Fruit fly (Drosophila melanogaster) whole organism, embryonic: ENCODE data around the gene CG17224.

Experiments used
- B-H2 ChIP-seq: fragments of 200-800 bp; sonication (Bioruptor generic); optimal IDR thresholded peaks from 2 replicates; lab custom pipeline; 2018; ENCODE audit warnings: missing biosample characterization, mild to moderate bottlenecking, missing genetic modification characterization
- Blimp-1 ChIP-seq: fragments of 200-800 bp; sonication (Bioruptor generic); optimal IDR thresholded peaks from 3 replicates; lab custom pipeline; 2018; ENCODE audit warnings: missing biosample characterization, missing genetic modification characterization, mild to moderate bottlenecking, moderate library complexity, missing genetic modification reagents
- CG10366 ChIP-seq: fragments of 200-800 bp; sonication (Bioruptor generic); IDR thresholded peaks from 2 replicates; pipeline ENCODE4 v1.3.6; 2022; ENCODE audit warnings: missing biosample characterization, missing genetic modification characterization
- CG11085 ChIP-seq: fragments of 200-800 bp; sonication (Bioruptor generic); IDR thresholded peaks from 2 replicates; pipeline ENCODE4 v1.3.6; 2022; ENCODE audit warnings: missing biosample characterization, missing genetic modification characterization
- CG11456 ChIP-seq: fragments of 200-800 bp; sonication (Bioruptor generic); IDR thresholded peaks from 3 replicates; pipeline ENCODE4 v1.3.6; 2022; ENCODE audit warnings: missing biosample characterization, missing genetic modification characterization
- CG12155 ChIP-seq: fragments of 200-800 bp; sonication (Bioruptor generic); optimal IDR thresholded peaks from 3 replicates; lab custom pipeline; 2016; ENCODE audit warnings: missing biosample characterization, missing genetic modification characterization
- CG12236 ChIP-seq: fragments of 200-800 bp; sonication (Bioruptor generic); optimal IDR thresholded peaks from 2 replicates; lab custom pipeline; 2016; ENCODE audit warnings: missing biosample characterization, missing genetic modification characterization
- CG12744 ChIP-seq: fragments of 200-800 bp; sonication (Bioruptor generic); optimal IDR thresholded peaks from 2 replicates; lab custom pipeline; 2016; ENCODE audit warnings: missing biosample characterization, missing genetic modification characterization
- CG13287 ChIP-seq: fragments of 200-800 bp; sonication (Bioruptor generic); IDR thresholded peaks from 2 replicates; pipeline ENCODE4 v1.3.6; 2022; ENCODE audit warnings: missing biosample characterization, missing genetic modification characterization; ENCODE audit not compliant: partially characterized antibody
- CG13624 ChIP-seq: fragments of 200-800 bp; sonication (Bioruptor generic); optimal IDR thresholded peaks from 2 replicates; lab custom pipeline; 2016; ENCODE audit warnings: missing biosample characterization, missing genetic modification characterization
- CG1529 ChIP-seq: fragments of 200-800 bp; sonication (Bioruptor generic); optimal IDR thresholded peaks from 3 replicates; lab custom pipeline; 2018; ENCODE audit warnings: missing biosample characterization, missing genetic modification characterization
- CG17802 ChIP-seq: fragments of 200-800 bp; sonication (Bioruptor generic); optimal IDR thresholded peaks from 2 replicates; lab custom pipeline; 2018; ENCODE audit warnings: missing biosample characterization, mild to moderate bottlenecking, missing genetic modification characterization, moderate library complexity
- CG2712 ChIP-seq: fragments of 200-800 bp; optimal IDR thresholded peaks from 3 replicates; lab custom pipeline; 2019; ENCODE audit warnings: missing biosample characterization, mild to moderate bottlenecking, missing genetic modification characterization, moderate library complexity
- CG3065 ChIP-seq: fragments of 200-800 bp; sonication (Bioruptor generic); optimal IDR thresholded peaks from 2 replicates; lab custom pipeline; 2016; ENCODE audit warnings: missing biosample characterization, missing genetic modification characterization
- CG33213 ChIP-seq: fragments of 200-800 bp; sonication (Bioruptor generic); optimal IDR thresholded peaks from 3 replicates; lab custom pipeline; 2016; ENCODE audit warnings: missing biosample characterization, missing genetic modification characterization
- CG34224 ChIP-seq: fragments of 200-800 bp; sonication (Bioruptor generic); IDR thresholded peaks from 3 replicates; pipeline ENCODE4 v1.3.6; 2022; ENCODE audit warnings: missing biosample characterization, missing genetic modification characterization; ENCODE audit not compliant: partially characterized antibody
- CG4707 ChIP-seq: fragments of 200-800 bp; sonication (Bioruptor generic); optimal IDR thresholded peaks from 2 replicates; lab custom pipeline; 2018; ENCODE audit warnings: missing biosample characterization, mild to moderate bottlenecking, missing genetic modification characterization, moderate library complexity
- CG5180 ChIP-seq: fragments of 200-800 bp; sonication (Bioruptor generic); optimal IDR thresholded peaks from 3 replicates; lab custom pipeline; 2017; ENCODE audit warnings: missing biosample characterization, missing genetic modification characterization, mild to moderate bottlenecking, moderate library complexity, missing genetic modification reagents
- D19A ChIP-seq: fragments of 200-800 bp; optimal IDR thresholded peaks from 3 replicates; lab custom pipeline; 2019; ENCODE audit warnings: missing biosample characterization, mild to moderate bottlenecking, missing genetic modification characterization, moderate library complexity
- Eip74EF ChIP-seq, 2 experiments: fragments of 200-800 bp in 1 of 2; fragments of >200 bp in 1 of 2; sonication (Bioruptor generic) in 1 of 2; optimal IDR thresholded peaks; 2 replicates each; lab custom pipeline; 2017 to 2019; ENCODE audit warnings: missing biosample characterization in 2 of 2, missing genetic modification characterization in 2 of 2, mild to moderate bottlenecking in 1 of 2, moderate library complexity in 1 of 2
- Hsf ChIP-seq: fragments of 200-800 bp; sonication (Bioruptor generic); optimal IDR thresholded peaks from 3 replicates; lab custom pipeline; 2016; ENCODE audit warnings: missing biosample characterization, missing genetic modification characterization
- Jarid2 ChIP-seq: fragments of 200-800 bp; sonication (Bioruptor generic); optimal IDR thresholded peaks from 3 replicates; lab custom pipeline; 2017; ENCODE audit warnings: mild to moderate bottlenecking, missing biosample characterization, missing genetic modification reagents, missing genetic modification characterization
- NC2β ChIP-seq: fragments of 200-800 bp; sonication (Bioruptor generic); optimal IDR thresholded peaks from 2 replicates; lab custom pipeline; 2016; ENCODE audit warnings: missing biosample characterization, missing genetic modification characterization
- Nf-YA ChIP-seq: fragments of 200-800 bp; sonication (Bioruptor generic); IDR thresholded peaks from 2 replicates; pipeline ENCODE4 v1.3.6; 2022; ENCODE audit warnings: missing biosample characterization, missing genetic modification characterization
- TFAM ChIP-seq: fragments of 200-800 bp; sonication (Bioruptor generic); optimal IDR thresholded peaks from 2 replicates; lab custom pipeline; 2017; ENCODE audit warnings: missing biosample characterization, missing genetic modification characterization, inconsistent platforms
- Tbp ChIP-seq: fragments of >200 bp; optimal IDR thresholded peaks from 2 replicates; lab custom pipeline; 2018; ENCODE audit warnings: missing biosample characterization, missing genetic modification characterization
- Vsx1 ChIP-seq: fragments of 200-800 bp; sonication (Bioruptor generic); optimal IDR thresholded peaks from 2 replicates; lab custom pipeline; 2017; ENCODE audit warnings: missing biosample characterization, mild to moderate bottlenecking, missing genetic modification characterization, missing genetic modification reagents
- Xbp1 ChIP-seq: fragments of 200-800 bp; sonication (Bioruptor generic); optimal IDR thresholded peaks from 3 replicates; lab custom pipeline; 2016; ENCODE audit warnings: missing biosample characterization, mild to moderate bottlenecking, missing genetic modification characterization
- Xrp1 ChIP-seq: fragments of 200-800 bp; sonication (Bioruptor generic); IDR thresholded peaks from 2 replicates; pipeline ENCODE4 v1.3.6; 2022; ENCODE audit warnings: missing biosample characterization, missing genetic modification characterization
- abd-A ChIP-seq: fragments of 200-800 bp; sonication (Bioruptor generic); optimal IDR thresholded peaks from 3 replicates; lab custom pipeline; 2019; ENCODE audit warnings: missing biosample characterization, mild to moderate bottlenecking, missing genetic modification characterization, moderate library complexity
- az2 ChIP-seq: fragments of 200-800 bp; sonication (Bioruptor generic); optimal IDR thresholded peaks from 3 replicates; lab custom pipeline; 2016; ENCODE audit warnings: missing biosample characterization, missing genetic modification characterization
- bcd ChIP-seq: fragments of 200-800 bp; sonication (Bioruptor generic); optimal IDR thresholded peaks from 2 replicates; lab custom pipeline; 2017; ENCODE audit warnings: missing biosample characterization, mild to moderate bottlenecking, missing genetic modification characterization
- chinmo ChIP-seq: fragments of 200-800 bp; sonication (Bioruptor generic); IDR thresholded peaks from 4 replicates; pipeline ENCODE4 v1.3.6; 2022; ENCODE audit warnings: missing biosample characterization, missing genetic modification characterization; ENCODE audit not compliant: partially characterized antibody
- croc ChIP-seq: fragments of 200-800 bp; sonication (Bioruptor generic); conservative IDR thresholded peaks from 3 replicates; pipeline ENCODE4 v1.3.6; 2022; ENCODE audit warnings: missing biosample characterization, missing genetic modification characterization
- crol ChIP-seq: fragments of 200-800 bp; sonication (Bioruptor generic); IDR thresholded peaks from 2 replicates; pipeline ENCODE4 v1.3.6; 2022; ENCODE audit warnings: missing biosample characterization, missing genetic modification characterization
- dati ChIP-seq: fragments of 200-800 bp; sonication (Bioruptor generic); IDR thresholded peaks from 2 replicates; pipeline ENCODE4 v1.3.6; 2022; ENCODE audit warnings: missing biosample characterization, missing genetic modification characterization
- disco-r ChIP-seq: fragments of 200-800 bp; sonication (Bioruptor generic); optimal IDR thresholded peaks from 2 replicates; lab custom pipeline; 2016; ENCODE audit warnings: missing biosample characterization, missing genetic modification characterization
- dm ChIP-seq: fragments of 200-800 bp; sonication (Bioruptor generic); optimal IDR thresholded peaks from 3 replicates; lab custom pipeline; 2016; ENCODE audit warnings: missing biosample characterization, missing genetic modification characterization
- grau ChIP-seq: fragments of 200-800 bp; optimal IDR thresholded peaks from 3 replicates; lab custom pipeline; 2019; ENCODE audit warnings: missing biosample characterization, mild to moderate bottlenecking, missing genetic modification characterization, moderate library complexity
- h ChIP-seq: fragments of >200 bp; optimal IDR thresholded peaks from 2 replicates; lab custom pipeline; 2017
- hth ChIP-seq: fragments of >200 bp; optimal IDR thresholded peaks from 2 replicates; lab custom pipeline; 2017; ENCODE audit warnings: inconsistent platforms
- jing ChIP-seq: fragments of 200-800 bp; sonication (Bioruptor generic); optimal IDR thresholded peaks from 2 replicates; lab custom pipeline; 2018; ENCODE audit warnings: missing biosample characterization, mild to moderate bottlenecking, missing genetic modification characterization
- nau ChIP-seq: fragments of 200-800 bp; sonication (Bioruptor generic); optimal IDR thresholded peaks from 3 replicates; lab custom pipeline; 2017; ENCODE audit warnings: missing biosample characterization, mild to moderate bottlenecking, missing genetic modification characterization, missing genetic modification reagents
- oc ChIP-seq: fragments of 200-800 bp; sonication (Bioruptor generic); optimal IDR thresholded peaks from 2 replicates; lab custom pipeline; 2018; ENCODE audit warnings: missing biosample characterization, mild to moderate bottlenecking, missing genetic modification characterization, moderate library complexity
- prd ChIP-seq, 3 experiments: fragments of >200 bp in 2 of 3; fragments of 200-800 bp in 1 of 3; sonication (Bioruptor generic) in 1 of 3; optimal IDR thresholded peaks in 2 of 3; IDR thresholded peaks in 1 of 3; 2 replicates in 2 of 3; 3 replicates in 1 of 3; pipeline versions ENCODE4 v1.3.6 to Lab custom; 2017 to 2022; ENCODE audit warnings: missing biosample characterization in 1 of 3, missing genetic modification characterization in 1 of 3
- tx ChIP-seq: fragments of 200-800 bp; sonication (Bioruptor generic); optimal IDR thresholded peaks from 2 replicates; lab custom pipeline; 2016; ENCODE audit warnings: missing biosample characterization, missing genetic modification characterization
- unc-4 ChIP-seq: fragments of 200-800 bp; sonication (Bioruptor generic); IDR thresholded peaks from 2 replicates; pipeline ENCODE4 v1.3.6; 2022; ENCODE audit warnings: missing biosample characterization, missing genetic modification characterization; ENCODE audit not compliant: partially characterized antibody
- wdn ChIP-seq: fragments of 200-800 bp; sonication (Bioruptor generic); IDR thresholded peaks from 2 replicates; pipeline ENCODE4 v1.3.6; 2022; ENCODE audit warnings: missing biosample characterization, missing genetic modification characterization
- zf30C ChIP-seq: fragments of 200-800 bp; sonication (Bioruptor generic); optimal IDR thresholded peaks from 3 replicates; lab custom pipeline; 2018; ENCODE audit warnings: missing biosample characterization, mild to moderate bottlenecking, missing genetic modification characterization
- zfh2 ChIP-seq: fragments of 200-800 bp; sonication (Bioruptor generic); optimal IDR thresholded peaks from 2 replicates; lab custom pipeline; 2016; ENCODE audit warnings: missing biosample characterization, missing genetic modification characterization

Gene CG17224

DNA sequence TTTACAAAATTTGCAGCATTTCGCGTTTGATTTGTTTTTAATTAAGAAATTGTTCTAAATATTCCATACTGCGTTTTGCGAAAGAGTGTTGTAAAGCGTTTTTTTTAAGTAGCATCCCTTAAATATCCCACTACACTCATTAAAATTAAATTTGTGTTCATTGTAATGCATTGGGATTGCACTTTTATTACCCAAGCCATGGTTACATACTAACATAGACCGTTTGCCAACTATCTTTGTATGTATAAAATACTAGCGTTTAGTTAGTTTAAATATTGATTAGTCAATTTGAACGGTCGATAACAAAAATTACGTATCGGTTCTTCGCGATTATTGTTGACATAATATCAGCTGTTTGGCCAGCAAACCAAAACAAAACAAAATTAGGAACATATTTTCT, 21.7 kb upstream of the CG17224 start, which contains the start of the genes cnir and CG17221 (continued):
- TF ChIP-seq CG11085, result 0 out of 2 replicates have a peak, but pooled peaks have one; percentile 9
- TF ChIP-seq oc (tag; lab: Kevin White, UChicago), result no peak
- TF ChIP-seq Blimp-1 (GFP tag; lab: Kevin White, UChicago), result peak; percentile 46
- no peak for TF ChIP-seq dati (GFP tag; lab: Robert Waterston, UW)
- TF ChIP-seq Xrp1 (GFP tag; lab: Robert Waterston, UW), result peak; percentile 53
- TF ChIP-seq Xbp1 (GFP tag; lab: Kevin White, UChicago), result peak; percentile 76
- TF ChIP-seq CG4707, result no peak
- peak; percentile 51 for TF ChIP-seq bcd
- TF ChIP-seq prd (optimal IDR thresholded peaks at IDR 0.05; lab: Kevin White, UChicago), result no peak
- TF ChIP-seq prd (GFP tag; IDR thresholded peaks at IDR 0.05; lab: Robert Waterston, UW), result peak; percentile 49; the same call in 1 of the 3 replicates
- TF ChIP-seq tx (GFP tag; lab: Kevin White, UChicago), result peak; percentile 64
- TF ChIP-seq TFAM (GFP tag; lab: Kevin White, UChicago), result no peak
- TF ChIP-seq CG34224 (GFP tag; lab: Robert Waterston, UW), result peak; percentile 53
- no peak for TF ChIP-seq chinmo (GFP tag; lab: Robert Waterston, UW)
- no peak for TF ChIP-seq croc (GFP tag; lab: Robert Waterston, UW)
- no peak for TF ChIP-seq Nf-YA
- TF ChIP-seq zfh2 (GFP tag; lab: Kevin White, UChicago), result peak; percentile 78
- TF ChIP-seq nau, result no peak
- TF ChIP-seq grau (tag; lab: Kevin White, UChicago), result peak; percentile 67
- peak; percentile 72 for TF ChIP-seq Hsf (GFP tag; lab: Kevin White, UChicago)
- TF ChIP-seq Jarid2 (GFP tag; lab: Kevin White, UChicago), result no peak
- TF ChIP-seq crol (GFP tag; lab: Robert Waterston, UW), result no peak
- TF ChIP-seq Tbp (GFP tag; lab: Kevin White, UChicago), result no peak
- peak; percentile 71 for TF ChIP-seq disco-r (GFP tag; lab: Kevin White, UChicago)
- TF ChIP-seq CG13624 (GFP tag; lab: Kevin White, UChicago), result peak; percentile 85
- peak; percentile 55 for TF ChIP-seq CG12236 (GFP tag; lab: Kevin White, UChicago)
- no peak for TF ChIP-seq CG11456 (GFP tag; lab: Robert Waterston, UW)
- no peak for TF ChIP-seq jing (GFP tag; lab: Kevin White, UChicago)
- no peak for TF ChIP-seq CG5180 (GFP tag; lab: Kevin White, UChicago)
- peak; percentile 75 for TF ChIP-seq az2 (GFP tag; lab: Kevin White, UChicago)
- TF ChIP-seq h (lab: Kevin White, UChicago), result no peak
- no peak for TF ChIP-seq abd-A (tag; lab: Kevin White, UChicago)
- TF ChIP-seq zf30C (GFP tag; lab: Kevin White, UChicago), result no peak
- peak; percentile 74 for TF ChIP-seq NC2β (GFP tag; lab: Kevin White, UChicago)
- TF ChIP-seq CG13287 (GFP tag; lab: Robert Waterston, UW), result peak; percentile 59
- peak; percentile 67; the same call in 1 of the 2 replicates for TF ChIP-seq unc-4 (GFP tag; lab: Robert Waterston, UW)
- no peak for TF ChIP-seq CG3065 (GFP tag; lab: Kevin White, UChicago)
- no peak for TF ChIP-seq wdn (GFP tag; lab: Robert Waterston, UW)
- TF ChIP-seq CG12155, result peak; percentile 71
- TF ChIP-seq D19A (tag; lab: Kevin White, UChicago), result peak; percentile 37
- no peak for TF ChIP-seq CG1529 (GFP tag; lab: Kevin White, UChicago)
- TF ChIP-seq CG10366 (GFP tag; lab: Robert Waterston, UW), result peak; percentile 42
- TF ChIP-seq CG12744 (GFP tag; lab: Kevin White, UChicago), result peak; percentile 17
- TF ChIP-seq dm (GFP tag; lab: Kevin White, UChicago), result peak; percentile 43
- peak; percentile 72 for TF ChIP-seq CG2712
- TF ChIP-seq Vsx1, result no peak
- TF ChIP-seq CG33213 (GFP tag; lab: Kevin White, UChicago), result peak; percentile 76
- TF ChIP-seq hth (lab: Kevin White, UChicago), result no peak
- TF ChIP-seq Eip74EF (GFP tag; optimal IDR thresholded peaks at IDR 0.05; lab: Kevin White, UChicago), result peak in 1 of 2 experiments; percentile 12
- peak; percentile 88 for TF ChIP-seq B-H2 (GFP tag; lab: Kevin White, UChicago)
- TF ChIP-seq CG17802 (tag; lab: Kevin White, UChicago), result peak; percentile 26
